Worm (Caenorhabditis elegans) whole organism, late embryonic: Measurements from ENCODE around the gene srh-56.

Source experiments
- C38D4.7 ChIP-seq: fragments of 200-800 bp; sonication (Bioruptor generic); optimal IDR thresholded peaks from 2 replicates; lab custom pipeline; 2018; ENCODE audit warnings: mild to moderate bottlenecking, missing genetic modification characterization, moderate library complexity, missing compliant biosample characterization
- K09A11.1 ChIP-seq: sonication (generic microtip); optimal IDR thresholded peaks from 2 replicates; lab custom pipeline; 2017; ENCODE audit warnings: antibody characterized with exemption, mild to moderate bottlenecking, missing genetic modification characterization, missing compliant biosample characterization; ENCODE audit not compliant: insufficient read depth
- T23F11.4 ChIP-seq: fragments of 200-800 bp; sonication (Bioruptor generic); optimal IDR thresholded peaks from 2 replicates; lab custom pipeline; 2018; ENCODE audit warnings: mild to moderate bottlenecking, missing genetic modification characterization, missing compliant biosample characterization
- ahr-1 ChIP-seq: sonication (generic microtip); optimal IDR thresholded peaks from 2 replicates; lab custom pipeline; 2016; ENCODE audit warnings: missing genetic modification characterization, missing compliant biosample characterization
- ceh-30 ChIP-seq: fragments of 150-350 bp; optimal IDR thresholded peaks from 2 replicates; lab custom pipeline; 2014; ENCODE audit warnings: missing biosample characterization, missing genetic modification characterization
- elt-2 ChIP-seq: sonication (generic microtip); optimal IDR thresholded peaks from 2 replicates; lab custom pipeline; 2016; ENCODE audit warnings: missing genetic modification reagents, missing genetic modification characterization, missing compliant biosample characterization
- ets-4 ChIP-seq: sonication (generic microtip); optimal IDR thresholded peaks from 2 replicates; lab custom pipeline; 2016; ENCODE audit warnings: missing genetic modification characterization, missing compliant biosample characterization
- gmeb-2 ChIP-seq: sonication (generic microtip); optimal IDR thresholded peaks from 2 replicates; lab custom pipeline; 2016; ENCODE audit warnings: missing genetic modification characterization, inconsistent platforms, missing compliant biosample characterization
- hlh-15 ChIP-seq: sonication (generic microtip); optimal IDR thresholded peaks from 2 replicates; lab custom pipeline; 2016; ENCODE audit warnings: missing genetic modification characterization, missing compliant biosample characterization
- hlh-6 ChIP-seq: sonication (generic microtip); optimal IDR thresholded peaks from 2 replicates; lab custom pipeline; 2016; ENCODE audit warnings: missing genotype, missing genetic modification characterization, missing compliant biosample characterization
- nhr-232 ChIP-seq: sonication (generic microtip); optimal IDR thresholded peaks from 2 replicates; lab custom pipeline; 2016; ENCODE audit warnings: missing genetic modification characterization, missing compliant biosample characterization

Gene srh-56

ce11 chrV:2818117-2818516, 46.5 kb downstream of the srh-56 start, which contains the start of gene srt-34:
Gene srt-34, minus strand, starts transcription at chrV:2818217.
- TF ChIP-seq C38D4.7 (GFP tag; lab: Kevin White, UChicago) (no peak), hlh-15 (no peak), K09A11.1 (no peak)

- TF ChIP-seq elt-2 (tag; lab: Kevin White, UChicago) (no peak), ceh-30 (tag; lab: Kevin White, UChicago) (no peak), gmeb-2 (no peak), hlh-6 (tag; lab: Kevin White, UChicago) (no peak), T23F11.4 (GFP tag; lab: Kevin White, UChicago) (no peak), nhr-232 (no peak), ets-4 (tag; lab: Kevin White, UChicago) (no peak), ahr-1 (tag; lab: Kevin White, UChicago) (no peak), hlh-15 (no peak)
Measured at ce11 chrV:2821618-2822272, 50.1 kb downstream of the srh-56 start, which contains the start of gene srh-36. Gene srh-36, minus strand, starts transcription at chrV:2821668.
